Worm (Caenorhabditis elegans) whole organism, L4 larva: Measurements from ENCODE around the gene T20B5.2.

Experiments used
- D1046.2 ChIP-seq: fragments of 200-800 bp; sonication (Bioruptor generic); IDR thresholded peaks from 2 replicates; pipeline ENCODE4 v1.3.6; 2022; ENCODE audit warnings: missing genetic modification characterization, missing compliant biosample characterization
- dve-1 ChIP-seq: sonication (generic microtip); optimal IDR thresholded peaks from 2 replicates; lab custom pipeline; 2017; ENCODE audit warnings: antibody characterized with exemption, mild to moderate bottlenecking, missing genetic modification characterization, missing compliant biosample characterization; ENCODE audit not compliant: insufficient read depth
- lin-38 ChIP-seq: fragments of 200-800 bp; sonication (Bioruptor generic); IDR thresholded peaks from 2 replicates; pipeline ENCODE4 v1.3.6; 2022; ENCODE audit warnings: missing genetic modification reagents, missing genetic modification characterization, missing compliant biosample characterization
- mdl-1 ChIP-seq, 2 experiments: fragments of 150-350 bp in 1 of 2; sonication (generic microtip) in 1 of 2; optimal IDR thresholded peaks; 2 replicates each; lab custom pipeline; 2014 to 2017; ENCODE audit warnings: missing biosample characterization in 2 of 2, missing genetic modification characterization in 2 of 2
- nhr-11 ChIP-seq: fragments of 150-350 bp; optimal IDR thresholded peaks from 2 replicates; lab custom pipeline; 2014; ENCODE audit warnings: missing biosample characterization, missing genetic modification characterization
- nhr-237 ChIP-seq: sonication (generic microtip); optimal IDR thresholded peaks from 2 replicates; lab custom pipeline; 2017; ENCODE audit warnings: missing biosample characterization, missing genetic modification characterization
- nhr-76 ChIP-seq: fragments of 150-350 bp; optimal IDR thresholded peaks from 2 replicates; lab custom pipeline; 2014; ENCODE audit warnings: missing biosample characterization, missing genetic modification characterization
- rbr-2 ChIP-seq: sonication (generic microtip); optimal IDR thresholded peaks from 2 replicates; lab custom pipeline; 2016; ENCODE audit warnings: missing genotype, missing genetic modification characterization, missing compliant biosample characterization

ce11 chrX:9319080-9319479, 11.9 kb upstream of the T20B5.2 start, which contains the start of gene npr-7:
- no peak for TF ChIP-seq nhr-11
- no peak for TF ChIP-seq rbr-2 (tag; lab: Kevin White, UChicago)
- no peak for TF ChIP-seq nhr-76
- TF ChIP-seq D1046.2 (GFP tag; lab: Robert Waterston, UW) = no peak
- no peak for TF ChIP-seq lin-38 (GFP tag; lab: Robert Waterston, UW)
- TF ChIP-seq mdl-1 (tag; optimal IDR thresholded peaks at IDR 0.05; lab: Kevin White, UChicago) = no peak
- no peak for TF ChIP-seq nhr-237 (tag; lab: Kevin White, UChicago)
- no peak for TF ChIP-seq dve-1 (tag; lab: Kevin White, UChicago)
